Fruit fly (Drosophila melanogaster) whole organism, embryonic: ENCODE results near the gene CG14174.

ENCODE experiments used
- Ada2b ChIP-seq: fragments of 200-800 bp; sonication (Bioruptor generic); IDR thresholded peaks from 2 replicates; pipeline ENCODE4 v1.3.6; 2022; ENCODE audit warnings: missing biosample characterization, missing genetic modification characterization
- Adf1 ChIP-seq: fragments of 200-800 bp; sonication (Bioruptor generic); IDR thresholded peaks from 2 replicates; pipeline ENCODE4 v1.3.6; 2022; ENCODE audit warnings: missing biosample characterization, missing genetic modification characterization
- Atf6 ChIP-seq: fragments of 200-800 bp; sonication (Bioruptor generic); IDR thresholded peaks from 2 replicates; pipeline ENCODE4 v1.3.6; 2022; ENCODE audit warnings: missing biosample characterization, missing genetic modification characterization
- Bgb ChIP-seq: fragments of 200-800 bp; sonication (Bioruptor generic); IDR thresholded peaks from 2 replicates; pipeline ENCODE4 v1.3.6; 2022; ENCODE audit warnings: missing biosample characterization, missing genetic modification characterization; ENCODE audit not compliant: partially characterized antibody
- CG10462 ChIP-seq: fragments of 200-800 bp; sonication (Bioruptor generic); optimal IDR thresholded peaks from 2 replicates; lab custom pipeline; 2016; ENCODE audit warnings: missing biosample characterization, missing genetic modification characterization
- CG11247 ChIP-seq: fragments of 200-800 bp; sonication (Bioruptor generic); IDR thresholded peaks from 2 replicates; pipeline ENCODE4 v1.3.6; 2022; ENCODE audit warnings: missing biosample characterization, missing genetic modification characterization
- CG11456 ChIP-seq: fragments of 200-800 bp; sonication (Bioruptor generic); IDR thresholded peaks from 3 replicates; pipeline ENCODE4 v1.3.6; 2022; ENCODE audit warnings: missing biosample characterization, missing genetic modification characterization
- CG11695 ChIP-seq: fragments of 200-800 bp; sonication (Bioruptor generic); IDR thresholded peaks from 3 replicates; pipeline ENCODE4 v1.3.6; 2022; ENCODE audit warnings: missing biosample characterization, missing genetic modification characterization
- CG12219 ChIP-seq: fragments of 200-800 bp; sonication (Bioruptor generic); optimal IDR thresholded peaks from 3 replicates; lab custom pipeline; 2018; ENCODE audit warnings: missing biosample characterization, mild to moderate bottlenecking, missing genetic modification characterization
- CG12391 ChIP-seq: fragments of 200-800 bp; sonication (Bioruptor generic); optimal IDR thresholded peaks from 3 replicates; lab custom pipeline; 2018; ENCODE audit warnings: missing biosample characterization, mild to moderate bottlenecking, missing genetic modification characterization, moderate library complexity
- CG13624 ChIP-seq: fragments of 200-800 bp; sonication (Bioruptor generic); optimal IDR thresholded peaks from 2 replicates; lab custom pipeline; 2016; ENCODE audit warnings: missing biosample characterization, missing genetic modification characterization
- CG17568 ChIP-seq: fragments of 200-800 bp; sonication (Bioruptor generic); optimal IDR thresholded peaks from 2 replicates; lab custom pipeline; 2018; ENCODE audit warnings: missing biosample characterization, mild to moderate bottlenecking, missing genetic modification characterization, moderate library complexity
- CG3163 ChIP-seq: fragments of 200-800 bp; sonication (Bioruptor generic); optimal IDR thresholded peaks from 3 replicates; lab custom pipeline; 2016; ENCODE audit warnings: missing biosample characterization, missing genetic modification characterization
- CG4707 ChIP-seq: fragments of 200-800 bp; sonication (Bioruptor generic); optimal IDR thresholded peaks from 2 replicates; lab custom pipeline; 2018; ENCODE audit warnings: missing biosample characterization, mild to moderate bottlenecking, missing genetic modification characterization, moderate library complexity
- CG6654 ChIP-seq: fragments of 200-800 bp; sonication (Bioruptor generic); optimal IDR thresholded peaks from 2 replicates; lab custom pipeline; 2017; ENCODE audit warnings: missing biosample characterization, mild to moderate bottlenecking, missing genetic modification characterization
- CG7987 ChIP-seq: fragments of 200-800 bp; sonication (Bioruptor generic); optimal IDR thresholded peaks from 2 replicates; lab custom pipeline; 2018; ENCODE audit warnings: missing biosample characterization, mild to moderate bottlenecking, missing genetic modification characterization, moderate library complexity
- CG9797 ChIP-seq: fragments of 200-800 bp; sonication (Bioruptor generic); optimal IDR thresholded peaks from 3 replicates; lab custom pipeline; 2018; ENCODE audit warnings: missing biosample characterization, mild to moderate bottlenecking, missing genetic modification characterization
- CG9876 ChIP-seq: fragments of 200-800 bp; sonication (Bioruptor generic); optimal IDR thresholded peaks from 2 replicates; lab custom pipeline; 2016; ENCODE audit warnings: missing biosample characterization, missing genetic modification characterization
- CHES-1-like ChIP-seq: fragments of 200-800 bp; sonication (Bioruptor generic); optimal IDR thresholded peaks from 2 replicates; lab custom pipeline; 2016; ENCODE audit warnings: missing biosample characterization, missing genetic modification characterization
- CrebB ChIP-seq: fragments of 200-800 bp; sonication (Bioruptor generic); optimal IDR thresholded peaks from 3 replicates; lab custom pipeline; 2018; ENCODE audit warnings: missing biosample characterization, mild to moderate bottlenecking, missing genetic modification characterization
- HLH4C ChIP-seq: fragments of 200-800 bp; sonication (Bioruptor generic); IDR thresholded peaks from 3 replicates; pipeline ENCODE4 v1.3.6; 2022; ENCODE audit warnings: missing biosample characterization, missing genetic modification characterization; ENCODE audit not compliant: partially characterized antibody
- HmgZ ChIP-seq: fragments of 200-800 bp; sonication (Bioruptor generic); optimal IDR thresholded peaks from 2 replicates; lab custom pipeline; 2018; ENCODE audit warnings: missing biosample characterization, mild to moderate bottlenecking, missing genetic modification characterization
- Lhr ChIP-seq: fragments of 200-800 bp; sonication (Bioruptor generic); optimal IDR thresholded peaks from 3 replicates; lab custom pipeline; 2017; ENCODE audit warnings: mild to moderate bottlenecking, missing biosample characterization, missing genetic modification reagents, missing genetic modification characterization
- Pdp1 ChIP-seq, 2 experiments: fragments of 200-800 bp; sonication (Bioruptor generic); optimal IDR thresholded peaks; 3 replicates each; lab custom pipeline; 2016; ENCODE audit warnings: missing biosample characterization in 2 of 2, missing genetic modification characterization in 2 of 2, mild to moderate bottlenecking in 1 of 2, moderate library complexity in 1 of 2
- Ssrp ChIP-seq: fragments of 200-800 bp; sonication (Bioruptor generic); optimal IDR thresholded peaks from 2 replicates; lab custom pipeline; 2018; ENCODE audit warnings: missing biosample characterization, mild to moderate bottlenecking, missing genetic modification characterization, moderate library complexity
- ara ChIP-seq: fragments of 200-800 bp; sonication (Bioruptor generic); IDR thresholded peaks from 2 replicates; pipeline ENCODE4 v1.3.6; 2022; ENCODE audit warnings: missing biosample characterization, missing genetic modification characterization
- az2 ChIP-seq: fragments of 200-800 bp; sonication (Bioruptor generic); optimal IDR thresholded peaks from 3 replicates; lab custom pipeline; 2016; ENCODE audit warnings: missing biosample characterization, missing genetic modification characterization
- bcd ChIP-seq: fragments of 200-800 bp; sonication (Bioruptor generic); optimal IDR thresholded peaks from 2 replicates; lab custom pipeline; 2017; ENCODE audit warnings: missing biosample characterization, mild to moderate bottlenecking, missing genetic modification characterization
- bsh ChIP-seq, 2 experiments: fragments of 200-800 bp; sonication (Bioruptor generic); optimal IDR thresholded peaks; 2 replicates each; lab custom pipeline; 2017 to 2018; ENCODE audit warnings: mild to moderate bottlenecking in 2 of 2, missing biosample characterization in 2 of 2, missing genetic modification characterization in 2 of 2, moderate library complexity in 1 of 2
- chinmo ChIP-seq: fragments of 200-800 bp; sonication (Bioruptor generic); IDR thresholded peaks from 4 replicates; pipeline ENCODE4 v1.3.6; 2022; ENCODE audit warnings: missing biosample characterization, missing genetic modification characterization; ENCODE audit not compliant: partially characterized antibody
- cwo ChIP-seq: fragments of 200-800 bp; sonication (Bioruptor generic); optimal IDR thresholded peaks from 3 replicates; lab custom pipeline; 2017; ENCODE audit warnings: missing biosample characterization, missing genetic modification characterization, mild to moderate bottlenecking, moderate library complexity, missing genetic modification reagents
- da ChIP-seq: fragments of 200-800 bp; sonication (Bioruptor generic); optimal IDR thresholded peaks from 2 replicates; lab custom pipeline; 2016; ENCODE audit warnings: missing biosample characterization, missing genetic modification characterization
- dpn ChIP-seq, 2 experiments: fragments of 200-800 bp; sonication (Bioruptor generic); optimal IDR thresholded peaks; 3 replicates each; lab custom pipeline; 2016; ENCODE audit warnings: missing biosample characterization in 2 of 2, missing genetic modification characterization in 2 of 2
- fd64A ChIP-seq: fragments of 200-800 bp; sonication (Bioruptor generic); optimal IDR thresholded peaks from 3 replicates; lab custom pipeline; 2018; ENCODE audit warnings: missing biosample characterization, mild to moderate bottlenecking, missing genetic modification characterization
- fd96Cb ChIP-seq: fragments of 200-800 bp; sonication (Bioruptor generic); optimal IDR thresholded peaks from 2 replicates; lab custom pipeline; 2018; ENCODE audit warnings: missing biosample characterization, mild to moderate bottlenecking, missing genetic modification characterization, moderate library complexity
- ftz-f1 ChIP-seq: fragments of 200-800 bp; sonication (Bioruptor generic); optimal IDR thresholded peaks from 2 replicates; lab custom pipeline; 2016; ENCODE audit warnings: missing biosample characterization, missing genetic modification characterization
- hkb ChIP-seq, 2 experiments: fragments of 200-800 bp in 1 of 2; fragments of >200 bp in 1 of 2; sonication (Bioruptor generic) in 1 of 2; IDR thresholded peaks in 1 of 2; optimal IDR thresholded peaks in 1 of 2; 2 replicates each; pipeline versions ENCODE4 v1.3.6 to Lab custom; 2017 to 2022; ENCODE audit warnings: missing biosample characterization in 1 of 2, missing genetic modification characterization in 1 of 2
- lab ChIP-seq: fragments of 200-800 bp; sonication (Bioruptor generic); optimal IDR thresholded peaks from 3 replicates; lab custom pipeline; 2017; ENCODE audit warnings: missing biosample characterization, missing genetic modification characterization, mild to moderate bottlenecking, moderate library complexity, missing genetic modification reagents
- nau ChIP-seq: fragments of 200-800 bp; sonication (Bioruptor generic); optimal IDR thresholded peaks from 3 replicates; lab custom pipeline; 2017; ENCODE audit warnings: missing biosample characterization, mild to moderate bottlenecking, missing genetic modification characterization, missing genetic modification reagents
- odd ChIP-seq: fragments of 200-800 bp; sonication (Bioruptor generic); optimal IDR thresholded peaks from 2 replicates; lab custom pipeline; 2017; ENCODE audit warnings: missing biosample characterization, mild to moderate bottlenecking, missing genetic modification characterization
- pho ChIP-seq: fragments of 200-800 bp; sonication (Bioruptor generic); optimal IDR thresholded peaks from 2 replicates; lab custom pipeline; 2016; ENCODE audit warnings: missing biosample characterization, missing genetic modification characterization
- row ChIP-seq: fragments of 200-800 bp; sonication (Bioruptor generic); IDR thresholded peaks from 3 replicates; pipeline ENCODE4 v1.3.6; 2022; ENCODE audit warnings: missing biosample characterization, missing genetic modification characterization
- scrt ChIP-seq: fragments of 200-800 bp; sonication (Bioruptor generic); optimal IDR thresholded peaks from 2 replicates; lab custom pipeline; 2018; ENCODE audit warnings: missing biosample characterization, mild to moderate bottlenecking, missing genetic modification characterization, moderate library complexity
- tap ChIP-seq: fragments of 200-800 bp; optimal IDR thresholded peaks from 3 replicates; lab custom pipeline; 2019; ENCODE audit warnings: missing biosample characterization, mild to moderate bottlenecking, missing genetic modification characterization, moderate library complexity
- vvl ChIP-seq: fragments of 200-800 bp; sonication (Bioruptor generic); IDR thresholded peaks from 2 replicates; pipeline ENCODE4 v1.3.6; 2022; ENCODE audit warnings: missing biosample characterization, missing genetic modification characterization
- wek ChIP-seq: fragments of 200-800 bp; sonication (Bioruptor generic); optimal IDR thresholded peaks from 3 replicates; lab custom pipeline; 2018; ENCODE audit warnings: missing biosample characterization, mild to moderate bottlenecking, missing genetic modification characterization, moderate library complexity
- z ChIP-seq: fragments of 200-800 bp; sonication (Bioruptor generic); IDR thresholded peaks from 3 replicates; pipeline ENCODE4 v1.3.6; 2022; ENCODE audit warnings: missing biosample characterization, missing genetic modification characterization

The CG14174 gene

dm6 chr3L:9762036-9762597, 43.0 kb downstream of the CG14174 start:
- TF ChIP-seq CG11456: 0 out of 3 replicates have a peak, but pooled peaks have one; percentile 10
- TF ChIP-seq Ssrp (tag; lab: Kevin White, UChicago): no peak
- TF ChIP-seq CG9797: no peak
- no peak for TF ChIP-seq fd96Cb
- TF ChIP-seq nau (GFP tag; lab: Kevin White, UChicago): peak; percentile 29
- peak; percentile 15 for TF ChIP-seq Lhr (GFP tag; lab: Kevin White, UChicago)
- TF ChIP-seq odd (GFP tag; lab: Kevin White, UChicago): peak; percentile 37
- TF ChIP-seq vvl (GFP tag; lab: Robert Waterston, UW): 0 out of 2 replicates have a peak, but pooled peaks have one; percentile 41
- no peak for TF ChIP-seq CG6654 (GFP tag; lab: Kevin White, UChicago)
- peak in 1 of 2 experiments; percentile 5 for TF ChIP-seq bsh (GFP tag; optimal IDR thresholded peaks at IDR 0.05; lab: Kevin White, UChicago)
- TF ChIP-seq ftz-f1 (GFP tag; lab: Kevin White, UChicago): peak; percentile 96
- TF ChIP-seq CrebB (tag; lab: Kevin White, UChicago): peak; percentile 31
- peak; percentile 23 for TF ChIP-seq fd64A (GFP tag; lab: Kevin White, UChicago)
- TF ChIP-seq tap (tag; lab: Kevin White, UChicago): peak; percentile 8
- peak; percentile 55; the same call in 1 of the 2 replicates for TF ChIP-seq Adf1 (GFP tag; lab: Robert Waterston, UW)
- TF ChIP-seq CG17568: peak; percentile 41
- peak; percentile 64 for TF ChIP-seq CG3163 (GFP tag; lab: Kevin White, UChicago)
- 0 out of 2 replicates have a peak, but pooled peaks have one; percentile 8 for TF ChIP-seq CG11247 (GFP tag; lab: Robert Waterston, UW)
- peak; percentile 82; the same call in 2 of the 4 replicates for TF ChIP-seq chinmo
- TF ChIP-seq az2 (GFP tag; lab: Kevin White, UChicago): no peak
- TF ChIP-seq scrt (GFP tag; lab: Kevin White, UChicago): peak; percentile 82
- TF ChIP-seq bcd: peak; percentile 22
- TF ChIP-seq lab (GFP tag; lab: Kevin White, UChicago): peak; percentile 80
- TF ChIP-seq HLH4C: 0 out of 3 replicates have a peak, but pooled peaks have one; percentile 25
- 0 out of 3 replicates have a peak, but pooled peaks have one; percentile 15 for TF ChIP-seq CG11695
- TF ChIP-seq CG10462 (GFP tag; lab: Kevin White, UChicago): no peak
- peak; percentile 8 for TF ChIP-seq cwo (GFP tag; lab: Kevin White, UChicago)
- no peak for TF ChIP-seq CG9876 (GFP tag; lab: Kevin White, UChicago)
- peak; percentile 97 for TF ChIP-seq z (GFP tag; lab: Robert Waterston, UW)
- TF ChIP-seq row (GFP tag; lab: Robert Waterston, UW): peak; percentile 43; the same call in 2 of the 3 replicates
- peak; percentile 73 for TF ChIP-seq HmgZ (tag; lab: Kevin White, UChicago)
- peak; percentile 7 for TF ChIP-seq CG12391
- no peak for TF ChIP-seq da (GFP tag; lab: Kevin White, UChicago)
- peak; percentile 51 for TF ChIP-seq pho (GFP tag; lab: Kevin White, UChicago)
- peak; percentile 27 for TF ChIP-seq CG4707 (GFP tag; lab: Kevin White, UChicago)
- TF ChIP-seq CG12219 (GFP tag; lab: Kevin White, UChicago): peak; percentile 30
- peak; percentile 46 for TF ChIP-seq CG7987 (GFP tag; lab: Kevin White, UChicago)
- peak in 1 of 2 experiments; percentile 17 for TF ChIP-seq dpn (GFP tag; optimal IDR thresholded peaks at IDR 0.05; lab: Kevin White, UChicago)
- peak; percentile 12 for TF ChIP-seq wek
- peak; percentile 40 for TF ChIP-seq CG13624
- no peak for TF ChIP-seq hkb (optimal IDR thresholded peaks at IDR 0.05; lab: Kevin White, UChicago)
- TF ChIP-seq hkb (GFP tag; IDR thresholded peaks at IDR 0.05; lab: Robert Waterston, UW): peak; percentile 24; the same call in 1 of the 2 replicates
- TF ChIP-seq Ada2b: no peak
- TF ChIP-seq Atf6 (GFP tag; lab: Robert Waterston, UW): peak; percentile 35; the same call in 1 of the 2 replicates
- TF ChIP-seq Pdp1 (GFP tag; optimal IDR thresholded peaks at IDR 0.05; lab: Kevin White, UChicago): peak in 1 of 2 experiments; percentile 61
- TF ChIP-seq ara: 0 out of 2 replicates have a peak, but pooled peaks have one; percentile 5
- peak; percentile 56; the same call in 1 of the 2 replicates for TF ChIP-seq Bgb (GFP tag; lab: Robert Waterston, UW)
- peak; percentile 18 for TF ChIP-seq CHES-1-like
